Fruit fly (Drosophila melanogaster) whole organism, embryonic: ENCODE data around the gene CAH3.
A peak's percentile ranks its signal among the peaks of the same experiment; 100 is the strongest.

Source experiments
- Abd-B ChIP-seq: fragments of 200-800 bp; sonication (Bioruptor generic); optimal IDR thresholded peaks from 2 replicates; lab custom pipeline; 2018; ENCODE audit warnings: missing biosample characterization, mild to moderate bottlenecking, missing genetic modification characterization, moderate library complexity
- Atf-2 ChIP-seq: fragments of 200-800 bp; sonication (Bioruptor generic); optimal IDR thresholded peaks from 2 replicates; lab custom pipeline; 2016; ENCODE audit warnings: missing biosample characterization, missing genetic modification characterization
- CG1024 ChIP-seq: fragments of 200-800 bp; sonication (Bioruptor generic); IDR thresholded peaks from 2 replicates; pipeline ENCODE4 v1.3.6; 2022; ENCODE audit warnings: missing biosample characterization, missing genetic modification characterization
- CG10431 ChIP-seq: fragments of 200-800 bp; sonication (Bioruptor generic); optimal IDR thresholded peaks from 3 replicates; lab custom pipeline; 2018; ENCODE audit warnings: missing biosample characterization, mild to moderate bottlenecking, missing genetic modification characterization
- CG10543 ChIP-seq: fragments of 200-800 bp; sonication (Bioruptor generic); optimal IDR thresholded peaks from 3 replicates; lab custom pipeline; 2017; ENCODE audit warnings: missing biosample characterization, mild to moderate bottlenecking, missing genetic modification characterization, moderate library complexity
- CG12236 ChIP-seq: fragments of 200-800 bp; sonication (Bioruptor generic); optimal IDR thresholded peaks from 2 replicates; lab custom pipeline; 2016; ENCODE audit warnings: missing biosample characterization, missing genetic modification characterization
- CG13287 ChIP-seq: fragments of 200-800 bp; sonication (Bioruptor generic); IDR thresholded peaks from 2 replicates; pipeline ENCODE4 v1.3.6; 2022; ENCODE audit warnings: missing biosample characterization, missing genetic modification characterization; ENCODE audit not compliant: partially characterized antibody
- CG2129 ChIP-seq: fragments of 200-800 bp; sonication (Bioruptor generic); IDR thresholded peaks from 2 replicates; pipeline ENCODE4 v1.3.6; 2022; ENCODE audit warnings: missing biosample characterization, missing genetic modification characterization; ENCODE audit not compliant: partially characterized antibody
- CG32767 ChIP-seq: fragments of 200-800 bp; sonication (Bioruptor generic); IDR thresholded peaks from 2 replicates; pipeline ENCODE4 v1.3.6; 2022; ENCODE audit warnings: missing biosample characterization, missing genetic modification characterization
- CG33213 ChIP-seq: fragments of 200-800 bp; sonication (Bioruptor generic); optimal IDR thresholded peaks from 3 replicates; lab custom pipeline; 2016; ENCODE audit warnings: missing biosample characterization, missing genetic modification characterization
- CG42726 ChIP-seq: fragments of 200-800 bp; sonication (Bioruptor generic); IDR thresholded peaks from 2 replicates; pipeline ENCODE4 v1.3.6; 2022; ENCODE audit warnings: missing biosample characterization, missing genetic modification characterization; ENCODE audit not compliant: partially characterized antibody
- CG6683 ChIP-seq: fragments of 200-800 bp; sonication (Bioruptor generic); optimal IDR thresholded peaks from 2 replicates; lab custom pipeline; 2017; ENCODE audit warnings: missing biosample characterization, mild to moderate bottlenecking, missing genetic modification characterization, missing genetic modification reagents
- CG6689 ChIP-seq: fragments of 200-800 bp; sonication (Bioruptor generic); IDR thresholded peaks from 2 replicates; pipeline ENCODE4 v1.3.6; 2022; ENCODE audit warnings: missing biosample characterization, missing genetic modification characterization
- CG9797 ChIP-seq: fragments of 200-800 bp; sonication (Bioruptor generic); optimal IDR thresholded peaks from 3 replicates; lab custom pipeline; 2018; ENCODE audit warnings: missing biosample characterization, mild to moderate bottlenecking, missing genetic modification characterization
- D ChIP-seq, 2 experiments: fragments of 200-800 bp in 1 of 2; fragments of >200 bp in 1 of 2; sonication (Bioruptor generic) in 1 of 2; optimal IDR thresholded peaks; 2 replicates in 1 of 2; 3 replicates in 1 of 2; lab custom pipeline; 2017; ENCODE audit warnings: mild to moderate bottlenecking in 1 of 2, missing biosample characterization in 1 of 2, missing genetic modification characterization in 1 of 2, missing genetic modification reagents in 1 of 2
- Doc2 ChIP-seq: fragments of 200-800 bp; sonication (Bioruptor generic); IDR thresholded peaks from 2 replicates; pipeline ENCODE4 v1.3.6; 2022; ENCODE audit warnings: missing biosample characterization, missing genetic modification characterization
- E2f1 ChIP-seq: fragments of 200-800 bp; sonication (Bioruptor generic); IDR thresholded peaks from 2 replicates; pipeline ENCODE4 v1.3.6; 2022; ENCODE audit warnings: missing biosample characterization, missing genetic modification characterization
- Fer2 ChIP-seq: fragments of 200-800 bp; sonication (Bioruptor generic); optimal IDR thresholded peaks from 2 replicates; lab custom pipeline; 2018; ENCODE audit warnings: missing biosample characterization, mild to moderate bottlenecking, missing genetic modification characterization, moderate library complexity
- GATAe ChIP-seq: fragments of 200-800 bp; sonication (Bioruptor generic); conservative IDR thresholded peaks from 2 replicates; pipeline ENCODE4 v1.3.6; 2022; ENCODE audit warnings: missing biosample characterization, missing genetic modification characterization
- Gug ChIP-seq: fragments of 200-800 bp; sonication (Bioruptor generic); IDR thresholded peaks from 4 replicates; pipeline ENCODE4 v1.3.6; 2022; ENCODE audit warnings: missing biosample characterization, missing genetic modification characterization
- Hr39 ChIP-seq: fragments of >200 bp; optimal IDR thresholded peaks from 2 replicates; lab custom pipeline; 2017
- Mad ChIP-seq: fragments of 200-800 bp; sonication (Bioruptor generic); optimal IDR thresholded peaks from 2 replicates; lab custom pipeline; 2016; ENCODE audit warnings: missing biosample characterization, missing genetic modification characterization
- Neu2 ChIP-seq: fragments of 200-800 bp; sonication (Bioruptor generic); optimal IDR thresholded peaks from 3 replicates; lab custom pipeline; 2016; ENCODE audit warnings: missing biosample characterization, missing genetic modification characterization, borderline replicate concordance
- Poxn ChIP-seq: fragments of 200-800 bp; sonication (Bioruptor generic); IDR thresholded peaks from 2 replicates; pipeline ENCODE4 v1.3.6; 2022; ENCODE audit warnings: missing biosample characterization, missing genetic modification characterization
- Rfx ChIP-seq: fragments of 200-800 bp; sonication (Bioruptor generic); IDR thresholded peaks from 2 replicates; pipeline ENCODE4 v1.3.6; 2022; ENCODE audit warnings: missing biosample characterization, missing genetic modification characterization
- Sin3A ChIP-seq: fragments of >200 bp; optimal IDR thresholded peaks from 2 replicates; lab custom pipeline; 2018
- amos ChIP-seq: fragments of 200-800 bp; sonication (Bioruptor generic); IDR thresholded peaks from 2 replicates; pipeline ENCODE4 v1.3.6; 2022; ENCODE audit warnings: missing biosample characterization, missing genetic modification characterization; ENCODE audit not compliant: partially characterized antibody
- ci ChIP-seq: fragments of 200-800 bp; sonication (Bioruptor generic); IDR thresholded peaks from 3 replicates; pipeline ENCODE4 v1.3.6; 2022; ENCODE audit warnings: missing biosample characterization, missing genetic modification characterization
- fd102C ChIP-seq: fragments of 200-800 bp; sonication (Bioruptor generic); optimal IDR thresholded peaks from 2 replicates; lab custom pipeline; 2018; ENCODE audit warnings: missing biosample characterization, mild to moderate bottlenecking, missing genetic modification characterization, moderate library complexity
- fd3F ChIP-seq: fragments of 200-800 bp; sonication (Bioruptor generic); optimal IDR thresholded peaks from 2 replicates; lab custom pipeline; 2018; ENCODE audit warnings: missing biosample characterization, mild to moderate bottlenecking, missing genetic modification characterization, moderate library complexity
- ham ChIP-seq: fragments of 200-800 bp; sonication (Bioruptor generic); IDR thresholded peaks from 2 replicates; pipeline ENCODE4 v1.3.6; 2022; ENCODE audit warnings: missing biosample characterization, missing genetic modification characterization
- hb ChIP-seq: fragments of 200-800 bp; sonication (Bioruptor generic); IDR thresholded peaks from 3 replicates; pipeline ENCODE4 v1.3.6; 2022; ENCODE audit warnings: missing biosample characterization, missing genetic modification characterization; ENCODE audit not compliant: partially characterized antibody
- hth ChIP-seq: fragments of >200 bp; optimal IDR thresholded peaks from 2 replicates; lab custom pipeline; 2017; ENCODE audit warnings: inconsistent platforms
- jigr1 ChIP-seq: fragments of 200-800 bp; sonication (Bioruptor generic); IDR thresholded peaks from 3 replicates; pipeline ENCODE4 v1.3.6; 2022; ENCODE audit warnings: missing biosample characterization, missing genetic modification characterization
- kay ChIP-seq: fragments of 200-800 bp; sonication (Bioruptor generic); optimal IDR thresholded peaks from 2 replicates; lab custom pipeline; 2016; ENCODE audit warnings: missing biosample characterization, missing genetic modification characterization
- knrl ChIP-seq: fragments of 200-800 bp; sonication (Bioruptor generic); IDR thresholded peaks from 3 replicates; pipeline ENCODE4 v1.3.6; 2022; ENCODE audit warnings: missing biosample characterization, missing genetic modification characterization; ENCODE audit not compliant: partially characterized antibody
- lbe ChIP-seq: fragments of 200-800 bp; sonication (Bioruptor generic); optimal IDR thresholded peaks from 2 replicates; lab custom pipeline; 2016; ENCODE audit warnings: missing biosample characterization, mild to moderate bottlenecking, missing genetic modification characterization
- odd ChIP-seq: fragments of 200-800 bp; sonication (Bioruptor generic); optimal IDR thresholded peaks from 2 replicates; lab custom pipeline; 2017; ENCODE audit warnings: missing biosample characterization, mild to moderate bottlenecking, missing genetic modification characterization
- otp ChIP-seq: fragments of 200-800 bp; sonication (Bioruptor generic); IDR thresholded peaks from 3 replicates; pipeline ENCODE4, ENCODE4 v1.3.6; 2022; ENCODE audit warnings: missing biosample characterization, missing genetic modification characterization
- pan ChIP-seq, 4 experiments: fragments of >200 bp in 3 of 4; fragments of 200-800 bp in 1 of 4; sonication (Bioruptor generic) in 1 of 4; optimal IDR thresholded peaks in 3 of 4; IDR thresholded peaks in 1 of 4; 2 replicates each; pipeline versions ENCODE4 v1.3.6 to Lab custom; 2017 to 2022; ENCODE audit warnings: missing biosample characterization in 2 of 4, missing genetic modification characterization in 2 of 4, mixed read lengths in 1 of 4
- pzg ChIP-seq: fragments of 200-800 bp; sonication (Bioruptor generic); optimal IDR thresholded peaks from 3 replicates; lab custom pipeline; 2018; ENCODE audit warnings: missing biosample characterization, mild to moderate bottlenecking, missing genetic modification characterization, moderate library complexity
- row ChIP-seq: fragments of 200-800 bp; sonication (Bioruptor generic); IDR thresholded peaks from 3 replicates; pipeline ENCODE4 v1.3.6; 2022; ENCODE audit warnings: missing biosample characterization, missing genetic modification characterization
- slp2 ChIP-seq: fragments of 200-800 bp; sonication (Bioruptor generic); optimal IDR thresholded peaks from 2 replicates; lab custom pipeline; 2016; ENCODE audit warnings: missing biosample characterization, missing genetic modification characterization
- trh ChIP-seq: fragments of 200-800 bp; sonication (Bioruptor generic); optimal IDR thresholded peaks from 2 replicates; lab custom pipeline; 2016; ENCODE audit warnings: missing biosample characterization, missing genetic modification characterization
- twi ChIP-seq: fragments of 200-800 bp; optimal IDR thresholded peaks from 2 replicates; lab custom pipeline; 2019; ENCODE audit warnings: missing biosample characterization, mild to moderate bottlenecking, missing genetic modification characterization, moderate library complexity
- tx ChIP-seq: fragments of 200-800 bp; sonication (Bioruptor generic); optimal IDR thresholded peaks from 2 replicates; lab custom pipeline; 2016; ENCODE audit warnings: missing biosample characterization, missing genetic modification characterization
- unpg ChIP-seq: fragments of 200-800 bp; sonication (Bioruptor generic); optimal IDR thresholded peaks from 3 replicates; lab custom pipeline; 2018; ENCODE audit warnings: missing biosample characterization, mild to moderate bottlenecking, missing genetic modification characterization, moderate library complexity
- wek ChIP-seq: fragments of 200-800 bp; sonication (Bioruptor generic); optimal IDR thresholded peaks from 3 replicates; lab custom pipeline; 2018; ENCODE audit warnings: missing biosample characterization, mild to moderate bottlenecking, missing genetic modification characterization, moderate library complexity
- zen ChIP-seq: fragments of 200-800 bp; sonication (Bioruptor generic); optimal IDR thresholded peaks from 3 replicates; lab custom pipeline; 2018; ENCODE audit warnings: missing biosample characterization, mild to moderate bottlenecking, missing genetic modification characterization, moderate library complexity

CAH3 gene

dm6 chrX:8709234-8709843 lies 28.3 kb downstream of the CAH3 start, which contains the start of gene Hexo2 (continued):
- peak; percentile 93 for TF ChIP-seq CG33213
- no peak for TF ChIP-seq hb (GFP tag; lab: Robert Waterston, UW)
- TF ChIP-seq CG42726 (GFP tag; lab: Robert Waterston, UW), result no peak
- peak; percentile 9 for TF ChIP-seq pzg
- TF ChIP-seq trh (GFP tag; lab: Kevin White, UChicago), result peak; percentile 72
- peak; percentile 67 for TF ChIP-seq CG6683 (GFP tag; lab: Kevin White, UChicago)
- TF ChIP-seq twi (tag; lab: Kevin White, UChicago), result peak; percentile 73
- no peak for TF ChIP-seq D (optimal IDR thresholded peaks at IDR 0.05; lab: Kevin White, UChicago)
- peak; percentile 94 for TF ChIP-seq D (GFP tag; optimal IDR thresholded peaks at IDR 0.05; lab: Kevin White, UChicago)
- peak; percentile 95 for TF ChIP-seq row
- TF ChIP-seq Fer2 (tag; lab: Kevin White, UChicago), result peak; percentile 58
- TF ChIP-seq odd (GFP tag; lab: Kevin White, UChicago), result peak; percentile 82
- peak; percentile 95 for TF ChIP-seq CG1024 (GFP tag; lab: Robert Waterston, UW)
- TF ChIP-seq Gug (GFP tag; lab: Robert Waterston, UW), result peak; percentile 97
- peak; percentile 75 for TF ChIP-seq Doc2 (GFP tag; lab: Robert Waterston, UW)
- TF ChIP-seq CG13287, result no peak
- peak; percentile 30 for TF ChIP-seq CG10543 (GFP tag; lab: Kevin White, UChicago)
- peak; percentile 90 for TF ChIP-seq tx (GFP tag; lab: Kevin White, UChicago)
- TF ChIP-seq jigr1, result peak; percentile 92
- TF ChIP-seq zen, result peak; percentile 83
- no peak for TF ChIP-seq knrl (GFP tag; lab: Robert Waterston, UW)
- TF ChIP-seq kay (GFP tag; lab: Kevin White, UChicago), result peak; percentile 86
- TF ChIP-seq E2f1 (GFP tag; lab: Robert Waterston, UW), result peak; percentile 93
- peak; percentile 91 for TF ChIP-seq CG32767
- no peak for TF ChIP-seq amos (GFP tag; lab: Robert Waterston, UW)
- TF ChIP-seq Abd-B (GFP tag; lab: Kevin White, UChicago), result peak; percentile 83
- no peak for TF ChIP-seq Hr39 (lab: Kevin White, UChicago)
- peak; percentile 96 for TF ChIP-seq otp
- TF ChIP-seq Poxn (GFP tag; lab: Robert Waterston, UW), result no peak
- peak; percentile 94 for TF ChIP-seq slp2 (GFP tag; lab: Kevin White, UChicago)
- peak; percentile 63 for TF ChIP-seq CG10431
- peak; percentile 92 for TF ChIP-seq unpg (GFP tag; lab: Kevin White, UChicago)
- peak; percentile 84 for TF ChIP-seq wek (GFP tag; lab: Kevin White, UChicago)
- no peak for TF ChIP-seq CG2129 (GFP tag; lab: Robert Waterston, UW)
- TF ChIP-seq fd3F (GFP tag; lab: Kevin White, UChicago), result peak; percentile 65
- peak; percentile 28 for TF ChIP-seq Neu2 (GFP tag; lab: Kevin White, UChicago)
- TF ChIP-seq Rfx (GFP tag; lab: Robert Waterston, UW), result peak; percentile 92
- TF ChIP-seq fd102C (GFP tag; lab: Kevin White, UChicago), result peak; percentile 58
- peak; percentile 86 for TF ChIP-seq CG12236 (GFP tag; lab: Kevin White, UChicago)
- TF ChIP-seq lbe (GFP tag; lab: Kevin White, UChicago), result peak; percentile 94
- peak; percentile 54; the same call in 1 of the 2 replicates for TF ChIP-seq ham (GFP tag; lab: Robert Waterston, UW)
- peak; percentile 94 for TF ChIP-seq Atf-2 (GFP tag; lab: Kevin White, UChicago)
- TF ChIP-seq hth (lab: Kevin White, UChicago), result no peak
- TF ChIP-seq Sin3A, result no peak
- TF ChIP-seq CG6689, result peak; percentile 95
- peak; percentile 36; the same call in 1 of the 2 replicates for TF ChIP-seq GATAe (GFP tag; lab: Robert Waterston, UW)
- peak; percentile 8 for TF ChIP-seq CG9797 (GFP tag; lab: Kevin White, UChicago)
- no peak for TF ChIP-seq pan (optimal IDR thresholded peaks at IDR 0.05; lab: Kevin White, UChicago)
- peak in 1 of 2 experiments; percentile 96 for TF ChIP-seq pan (GFP tag; optimal IDR thresholded peaks at IDR 0.05 in 1 of 2, IDR thresholded peaks at IDR 0.05 in 1 of 2)
- TF ChIP-seq ci, result peak; percentile 99
- peak; percentile 92 for TF ChIP-seq Mad (GFP tag; lab: Kevin White, UChicago)
